Worm (Caenorhabditis elegans) whole organism, L4/young adult: ENCODE results near the gene nhr-68.

Experiments
- W03F9.2 ChIP-seq: fragments of 150-350 bp; optimal IDR thresholded peaks from 2 replicates; lab custom pipeline; 2014; ENCODE audit warnings: missing biosample characterization, missing genetic modification characterization
- dao-5 ChIP-seq: sonication (generic microtip); optimal IDR thresholded peaks from 2 replicates; lab custom pipeline; 2016; ENCODE audit warnings: missing genotype, missing genetic modification characterization, moderate library complexity, missing compliant biosample characterization
- him-1 ChIP-seq: sonication (generic microtip); optimal IDR thresholded peaks from 2 replicates; lab custom pipeline; 2016; ENCODE audit warnings: missing genotype, missing genetic modification reagents, missing genetic modification characterization, missing compliant biosample characterization

DNA sequence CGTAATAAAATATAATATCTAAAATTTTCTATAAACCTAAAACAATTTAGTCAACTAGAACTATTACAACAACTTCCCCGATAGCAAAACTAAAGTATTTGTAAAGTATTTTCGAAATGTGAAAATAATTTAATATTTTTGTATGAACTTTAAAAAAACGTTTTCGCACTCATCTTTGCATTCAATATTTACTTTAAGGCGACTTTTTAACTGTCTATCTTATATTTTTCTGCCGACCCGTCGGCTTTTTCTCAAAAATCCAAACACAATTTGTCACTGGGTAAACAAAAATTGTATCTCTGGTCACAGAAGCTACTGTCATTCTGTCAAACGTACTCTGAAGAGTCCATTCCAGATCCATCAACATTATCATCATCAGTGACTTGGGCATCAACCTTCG is 32.0 kb downstream of the nhr-68 start:
- TF ChIP-seq dao-5 (tag; lab: Kevin White, UChicago) (no peak), him-1 (tag; lab: Kevin White, UChicago) (no peak), W03F9.2 (tag; lab: Kevin White, UChicago) (no peak)
